Worm (Caenorhabditis elegans) whole organism, L4 larva: ENCODE measurements around the gene F48E8.8.
A peak's percentile ranks its signal among the peaks of the same experiment; 100 is the strongest.

Source experiments
- F26F4.8 ChIP-seq: fragments of 200-800 bp; sonication (Bioruptor generic); conservative IDR thresholded peaks from 2 replicates; pipeline ENCODE4 v1.3.6; 2022; ENCODE audit warnings: missing genetic modification characterization, missing compliant biosample characterization
- Y105C5A.15 ChIP-seq: fragments of 200-800 bp; sonication (Bioruptor generic); IDR thresholded peaks from 2 replicates; pipeline ENCODE4 v1.3.6; 2022; ENCODE audit warnings: missing genetic modification characterization, missing compliant biosample characterization
- ZK337.2 ChIP-seq: fragments of 200-800 bp; sonication (Bioruptor generic); IDR thresholded peaks from 2 replicates; pipeline ENCODE4 v1.3.6; 2022; ENCODE audit warnings: missing genetic modification reagents, missing genetic modification characterization, missing compliant biosample characterization
- aly-2 ChIP-seq: sonication (generic microtip); optimal IDR thresholded peaks from 2 replicates; lab custom pipeline; 2018; ENCODE audit warnings: missing biosample characterization, missing genetic modification characterization
- ama-1 ChIP-seq: fragments of 150-350 bp; optimal IDR thresholded peaks from 2 replicates; lab custom pipeline; 2014; ENCODE audit warnings: inconsistent platforms, mixed read lengths
- arid-1 ChIP-seq: fragments of 200-800 bp; sonication (Bioruptor generic); conservative IDR thresholded peaks from 2 replicates; pipeline ENCODE4 v1.3.6; 2022; ENCODE audit warnings: missing genetic modification reagents, missing genetic modification characterization, missing compliant biosample characterization
- attf-4 ChIP-seq: sonication (generic microtip); optimal IDR thresholded peaks from 3 replicates; lab custom pipeline; 2017; ENCODE audit warnings: missing biosample characterization, missing genetic modification characterization
- ceh-20 ChIP-seq: fragments of 200-800 bp; sonication (Bioruptor generic); IDR thresholded peaks from 2 replicates; pipeline ENCODE4 v1.3.6; 2022; ENCODE audit warnings: missing genetic modification reagents, missing genetic modification characterization, missing compliant biosample characterization
- ceh-44 ChIP-seq: fragments of 200-800 bp; sonication (Bioruptor generic); IDR thresholded peaks from 2 replicates; pipeline ENCODE4 v1.3.6; 2022; ENCODE audit warnings: missing genetic modification reagents, missing genetic modification characterization, missing compliant biosample characterization
- ceh-82 ChIP-seq: sonication (generic microtip); optimal IDR thresholded peaks from 2 replicates; lab custom pipeline; 2017; ENCODE audit warnings: missing biosample characterization, missing genetic modification characterization
- ces-1 ChIP-seq: fragments of 150-350 bp; sonication (generic microtip); optimal IDR thresholded peaks from 4 replicates; lab custom pipeline; 2014; ENCODE audit warnings: missing biosample characterization, missing genetic modification reagents, missing genetic modification characterization
- ctbp-1 ChIP-seq: fragments of 200-800 bp; sonication (Bioruptor generic); IDR thresholded peaks from 2 replicates; pipeline ENCODE4 v1.3.6; 2022; ENCODE audit warnings: missing genetic modification reagents, missing genetic modification characterization, missing compliant biosample characterization
- daf-16 ChIP-seq, 3 experiments: sonication (generic microtip); optimal IDR thresholded peaks; 2 replicates each; lab custom pipeline; 2016 to 2017; ENCODE audit warnings: missing genetic modification characterization in 3 of 3, missing genetic modification reagents in 3 of 3, mild to moderate bottlenecking in 2 of 3, missing compliant biosample characterization in 2 of 3, missing biosample characterization in 1 of 3, moderate library complexity in 1 of 3
- daf-19 ChIP-seq: fragments of 200-800 bp; sonication (Bioruptor generic); conservative IDR thresholded peaks from 2 replicates; pipeline ENCODE4 v1.3.6; 2022; ENCODE audit warnings: missing genetic modification characterization, missing compliant biosample characterization
- daf-8 ChIP-seq: fragments of 200-800 bp; sonication (Bioruptor generic); IDR thresholded peaks from 2 replicates; pipeline ENCODE4 v1.3.6; 2022; ENCODE audit warnings: missing genetic modification characterization, missing compliant biosample characterization
- dmd-6 ChIP-seq: fragments of 200-800 bp; sonication (Bioruptor generic); IDR thresholded peaks from 2 replicates; pipeline ENCODE4 v1.3.6; 2022; ENCODE audit warnings: missing genetic modification reagents, missing genetic modification characterization, missing compliant biosample characterization
- dmd-8 ChIP-seq: fragments of 200-800 bp; sonication (Bioruptor generic); IDR thresholded peaks from 2 replicates; pipeline ENCODE4 v1.3.6; 2022; ENCODE audit warnings: missing genetic modification characterization, missing compliant biosample characterization
- egl-27 ChIP-seq: sonication (generic microtip); optimal IDR thresholded peaks from 3 replicates; lab custom pipeline; 2017; ENCODE audit warnings: missing biosample characterization, missing genetic modification reagents, missing genetic modification characterization
- gei-8 ChIP-seq: fragments of 200-800 bp; sonication (Bioruptor generic); optimal IDR thresholded peaks from 2 replicates; lab custom pipeline; 2018; ENCODE audit warnings: mild to moderate bottlenecking, missing genetic modification characterization, missing compliant biosample characterization
- hif-1 ChIP-seq, 2 experiments: sonication (generic microtip); optimal IDR thresholded peaks; 2 replicates each; lab custom pipeline; 2016 to 2017; ENCODE audit warnings: missing compliant biosample characterization in 2 of 2, missing genetic modification characterization in 2 of 2, missing genetic modification reagents in 2 of 2, missing genotype in 2 of 2, mild to moderate bottlenecking in 1 of 2
- hlh-11 ChIP-seq: fragments of 200-800 bp; sonication (Bioruptor generic); optimal IDR thresholded peaks from 2 replicates; lab custom pipeline; 2018; ENCODE audit warnings: mild to moderate bottlenecking, missing genetic modification characterization, missing compliant biosample characterization
- hlh-30 ChIP-seq: sonication (generic microtip); optimal IDR thresholded peaks from 2 replicates; lab custom pipeline; 2017; ENCODE audit warnings: antibody characterized with exemption, mild to moderate bottlenecking, missing genetic modification characterization, missing compliant biosample characterization; ENCODE audit not compliant: insufficient read depth
- hmg-1.1 ChIP-seq: fragments of 200-800 bp; sonication (Bioruptor generic); IDR thresholded peaks from 2 replicates; pipeline ENCODE4 v1.3.6; 2022; ENCODE audit warnings: missing genetic modification reagents, missing genetic modification characterization, missing compliant biosample characterization
- lin-1 ChIP-seq: fragments of 200-800 bp; sonication (Bioruptor generic); IDR thresholded peaks from 2 replicates; pipeline ENCODE4 v1.3.6; 2022; ENCODE audit warnings: missing genetic modification reagents, missing genetic modification characterization, missing compliant biosample characterization
- lin-13 ChIP-seq: fragments of 150-350 bp; optimal IDR thresholded peaks from 2 replicates; lab custom pipeline; 2014; ENCODE audit warnings: missing biosample characterization, missing genetic modification reagents, missing genetic modification characterization
- lin-38 ChIP-seq: fragments of 200-800 bp; sonication (Bioruptor generic); IDR thresholded peaks from 2 replicates; pipeline ENCODE4 v1.3.6; 2022; ENCODE audit warnings: missing genetic modification reagents, missing genetic modification characterization, missing compliant biosample characterization
- lin-39 ChIP-seq: fragments of 150-350 bp; optimal IDR thresholded peaks from 2 replicates; lab custom pipeline; 2014; ENCODE audit warnings: missing biosample characterization, missing genetic modification reagents, missing genetic modification characterization
- madf-5 ChIP-seq, 2 experiments: fragments of 200-800 bp; sonication (Bioruptor generic); IDR thresholded peaks; 2 replicates each; pipeline ENCODE4 v1.3.6; 2022; ENCODE audit warnings: missing compliant biosample characterization in 2 of 2, missing genetic modification characterization in 2 of 2
- mep-1 ChIP-seq: fragments of 150-350 bp; sonication (generic microtip); optimal IDR thresholded peaks from 3 replicates; lab custom pipeline; 2014; ENCODE audit warnings: missing biosample characterization, missing genetic modification characterization
- mxl-3 ChIP-seq: fragments of 200-800 bp; sonication (Bioruptor generic); optimal IDR thresholded peaks from 2 replicates; lab custom pipeline; 2018; ENCODE audit warnings: mild to moderate bottlenecking, missing genetic modification characterization, missing compliant biosample characterization
- nhr-10 ChIP-seq: fragments of 150-350 bp; optimal IDR thresholded peaks from 2 replicates; lab custom pipeline; 2014; ENCODE audit warnings: missing biosample characterization, missing genetic modification characterization
- nhr-11 ChIP-seq: fragments of 150-350 bp; optimal IDR thresholded peaks from 2 replicates; lab custom pipeline; 2014; ENCODE audit warnings: missing biosample characterization, missing genetic modification characterization
- nhr-111 ChIP-seq: fragments of 200-800 bp; sonication (Bioruptor generic); optimal IDR thresholded peaks from 2 replicates; lab custom pipeline; 2018; ENCODE audit warnings: mild to moderate bottlenecking, missing genetic modification characterization, missing compliant biosample characterization
- nhr-28 ChIP-seq: fragments of 150-350 bp; optimal IDR thresholded peaks from 2 replicates; lab custom pipeline; 2014; ENCODE audit warnings: missing biosample characterization, missing genetic modification characterization
- nhr-42 ChIP-seq: fragments of 200-800 bp; sonication (Bioruptor generic); IDR thresholded peaks from 2 replicates; pipeline ENCODE4 v1.3.6; 2022; ENCODE audit warnings: missing genetic modification characterization, missing compliant biosample characterization
- nhr-48 ChIP-seq: sonication (generic microtip); optimal IDR thresholded peaks from 2 replicates; lab custom pipeline; 2016; ENCODE audit warnings: mild to moderate bottlenecking, missing genetic modification characterization, missing compliant biosample characterization
- nhr-6 ChIP-seq: fragments of 150-350 bp; optimal IDR thresholded peaks from 2 replicates; lab custom pipeline; 2014; ENCODE audit warnings: missing biosample characterization, missing genetic modification characterization
- nhr-76 ChIP-seq: fragments of 150-350 bp; optimal IDR thresholded peaks from 2 replicates; lab custom pipeline; 2014; ENCODE audit warnings: missing biosample characterization, missing genetic modification characterization
- nhr-77 ChIP-seq: fragments of 150-350 bp; optimal IDR thresholded peaks from 2 replicates; lab custom pipeline; 2014; ENCODE audit warnings: missing biosample characterization, missing genetic modification characterization
- pha-4 ChIP-seq, 2 experiments: fragments of 150-350 bp in 1 of 2; fragments of 200-800 bp in 1 of 2; sonication (Bioruptor generic) in 1 of 2; IDR thresholded peaks in 1 of 2; optimal IDR thresholded peaks in 1 of 2; 2 replicates each; pipeline versions ENCODE4 v1.3.6 to Lab custom; 2014 to 2022; ENCODE audit warnings: missing genetic modification characterization in 2 of 2, missing genetic modification reagents in 2 of 2, missing biosample characterization in 1 of 2, missing compliant biosample characterization in 1 of 2
- sdz-12 ChIP-seq: fragments of 200-800 bp; sonication (Bioruptor generic); optimal IDR thresholded peaks from 2 replicates; lab custom pipeline; 2018; ENCODE audit warnings: mild to moderate bottlenecking, missing genetic modification characterization, missing compliant biosample characterization
- set-16 ChIP-seq: fragments of 200-800 bp; sonication (Bioruptor generic); IDR thresholded peaks from 2 replicates; pipeline ENCODE4 v1.3.6; 2022; ENCODE audit warnings: missing genetic modification reagents, missing genetic modification characterization, missing compliant biosample characterization
- skn-1 ChIP-seq: fragments of 150-350 bp; optimal IDR thresholded peaks from 2 replicates; lab custom pipeline; 2014; ENCODE audit warnings: missing biosample characterization, missing genetic modification characterization
- snpc-1.2 ChIP-seq: fragments of 200-800 bp; sonication (Bioruptor generic); IDR thresholded peaks from 2 replicates; pipeline ENCODE4 v1.3.6; 2022; ENCODE audit warnings: missing genetic modification reagents, missing genetic modification characterization, missing compliant biosample characterization
- snpc-4 ChIP-seq: fragments of 150-350 bp; optimal IDR thresholded peaks from 2 replicates; lab custom pipeline; 2014; ENCODE audit warnings: missing biosample characterization, missing genetic modification characterization
- unc-130 ChIP-seq: sonication (generic microtip); optimal IDR thresholded peaks from 2 replicates; lab custom pipeline; 2016; ENCODE audit warnings: missing genetic modification reagents, missing genetic modification characterization, missing compliant biosample characterization
- ztf-11 ChIP-seq: fragments of 150-350 bp; optimal IDR thresholded peaks from 2 replicates; lab custom pipeline; 2014; ENCODE audit warnings: missing biosample characterization, missing genetic modification characterization
- ztf-7 ChIP-seq: fragments of 150-350 bp; optimal IDR thresholded peaks from 2 replicates; lab custom pipeline; 2014; ENCODE audit warnings: missing biosample characterization, missing genetic modification characterization

Gene F48E8.8

DNA sequence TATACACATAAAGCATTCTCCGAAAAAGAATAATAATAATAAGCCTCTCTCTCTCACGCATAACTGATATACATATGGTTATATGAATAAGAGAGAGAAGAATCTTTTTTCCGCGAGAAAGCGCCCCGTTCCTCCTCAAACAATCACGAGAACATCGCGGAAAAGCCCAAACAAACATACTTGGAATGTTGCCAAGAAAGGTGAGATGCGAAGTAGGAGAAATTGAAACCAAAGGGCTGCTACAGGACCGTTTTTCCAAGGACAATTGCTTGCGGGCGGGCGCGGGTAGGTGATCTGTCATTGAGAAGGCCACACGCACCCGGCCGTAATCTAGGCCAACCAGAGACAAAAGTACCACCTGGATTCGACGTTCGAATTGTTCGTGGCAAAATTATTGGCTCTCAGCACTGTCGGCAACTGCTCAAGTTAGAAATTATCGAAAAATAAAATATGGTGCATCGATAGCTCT, 25.9 kb downstream of the F48E8.8 start, which contains the start of gene dnj-24 (continued):
- TF ChIP-seq hlh-30 (tag; lab: Kevin White, UChicago): peak; percentile 36
- TF ChIP-seq ZK337.2: no peak
- TF ChIP-seq snpc-1.2 (GFP tag; lab: Robert Waterston, UW): no peak
- no peak for TF ChIP-seq mxl-3
- no peak for TF ChIP-seq sdz-12 (GFP tag; lab: Kevin White, UChicago)
- no peak for TF ChIP-seq Y105C5A.15
- no peak for TF ChIP-seq ces-1 (GFP tag; lab: Kevin White, UChicago)
- no peak for TF ChIP-seq daf-19 (GFP tag; lab: Robert Waterston, UW)
- TF ChIP-seq lin-13 (GFP tag; lab: Kevin White, UChicago): no peak
- TF ChIP-seq lin-39: no peak
- no peak for TF ChIP-seq dmd-6 (GFP tag; lab: Robert Waterston, UW)
- 0 out of 2 replicates have a peak, but pooled peaks have one; percentile 38 for TF ChIP-seq dmd-8 (GFP tag; lab: Robert Waterston, UW)
- TF ChIP-seq nhr-11 (tag; lab: Kevin White, UChicago): no peak
- TF ChIP-seq F26F4.8 (GFP tag; lab: Robert Waterston, UW): no peak
- TF ChIP-seq ceh-20 (GFP tag; lab: Robert Waterston, UW): no peak
- peak; percentile 1 for TF ChIP-seq nhr-28 (tag; lab: Kevin White, UChicago)

DNA sequence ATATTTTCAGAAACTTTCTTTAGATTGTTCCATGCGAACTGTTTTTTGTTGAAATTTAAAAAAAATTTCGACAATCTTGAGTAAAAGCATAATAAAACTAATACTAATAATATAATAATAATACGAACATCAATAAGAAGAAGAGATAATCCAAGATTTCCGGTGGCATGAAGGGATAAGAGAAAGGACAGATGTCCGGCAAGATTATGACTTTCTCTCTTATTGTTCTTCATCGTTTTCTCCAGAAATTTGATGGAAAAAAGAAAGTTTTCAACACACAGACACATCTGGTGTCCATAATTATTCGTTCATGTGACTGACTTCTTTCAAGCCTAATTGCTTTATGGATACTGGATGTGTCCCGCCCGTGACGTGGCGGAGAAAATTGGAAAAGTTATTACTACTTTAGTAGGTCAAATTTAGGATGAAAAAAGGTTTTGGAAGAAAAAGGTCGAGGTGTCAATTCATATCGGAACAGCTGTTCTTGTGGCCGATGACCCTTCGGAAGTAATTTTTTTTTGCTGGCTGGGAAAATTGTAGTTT, 27.0 kb downstream of the F48E8.8 start:
- TF ChIP-seq hmg-1.1 (0 out of 2 replicates have a peak, but pooled peaks have one; percentile 7), ceh-82 (no peak), hlh-11 (tag; lab: Kevin White, UChicago) (peak; percentile 2)
- TF ChIP-seq, all 104 proteins: peak for 2

- TF ChIP-seq skn-1 (tag; lab: Kevin White, UChicago): no peak
- no peak for TF ChIP-seq dmd-8 (GFP tag; lab: Robert Waterston, UW)
- no peak for TF ChIP-seq nhr-42 (GFP tag; lab: Robert Waterston, UW)
- TF ChIP-seq mep-1 (tag; lab: Kevin White, UChicago): peak; percentile 64
- no peak for TF ChIP-seq aly-2 (tag; lab: Kevin White, UChicago)
- TF ChIP-seq nhr-77: no peak
- peak; percentile 33; the same call in 1 of the 2 replicates for TF ChIP-seq lin-38 (GFP tag; lab: Robert Waterston, UW)
- TF ChIP-seq ama-1 (lab: Kevin White, UChicago): no peak
- TF ChIP-seq madf-5 (GFP tag; IDR thresholded peaks at IDR 0.05; lab: Robert Waterston, UW): no peak
- no peak for TF ChIP-seq lin-13 (GFP tag; lab: Kevin White, UChicago)
- no peak for TF ChIP-seq set-16 (GFP tag; lab: Robert Waterston, UW)
- TF ChIP-seq nhr-48 (tag; lab: Kevin White, UChicago): peak; percentile 13
- no peak for TF ChIP-seq ceh-20 (GFP tag; lab: Robert Waterston, UW)
- no peak for TF ChIP-seq nhr-111 (GFP tag; lab: Kevin White, UChicago)
- TF ChIP-seq nhr-6 (tag; lab: Kevin White, UChicago): no peak
- peak in 1 of 2 experiments; percentile 18 for TF ChIP-seq hif-1 (tag; optimal IDR thresholded peaks at IDR 0.05; lab: Kevin White, UChicago)
- TF ChIP-seq ceh-44: no peak
- TF ChIP-seq arid-1 (GFP tag; lab: Robert Waterston, UW): no peak
- TF ChIP-seq lin-1 (GFP tag; lab: Robert Waterston, UW): peak; percentile 45; the same call in 1 of the 2 replicates
- no peak for TF ChIP-seq ztf-11
- TF ChIP-seq ztf-7 (tag; lab: Kevin White, UChicago): no peak
- TF ChIP-seq ctbp-1: no peak
- TF ChIP-seq egl-27 (tag; lab: Kevin White, UChicago): no peak
- TF ChIP-seq snpc-4 (tag; lab: Kevin White, UChicago): no peak
- TF ChIP-seq nhr-76 (tag; lab: Kevin White, UChicago): no peak
- no peak for TF ChIP-seq gei-8
- no peak for TF ChIP-seq unc-130 (GFP tag; lab: Kevin White, UChicago)
- no peak for TF ChIP-seq daf-16 (GFP tag; optimal IDR thresholded peaks at IDR 0.05; lab: Kevin White, UChicago)
- peak; percentile 67 for TF ChIP-seq daf-16 (tag; optimal IDR thresholded peaks at IDR 0.05; lab: Kevin White, UChicago)
- no peak for TF ChIP-seq nhr-10
- no peak for TF ChIP-seq attf-4 (tag; lab: Kevin White, UChicago)
- no peak for TF ChIP-seq daf-8 (GFP tag; lab: Robert Waterston, UW)
- TF ChIP-seq pha-4 (GFP tag; IDR thresholded peaks at IDR 0.05; lab: Robert Waterston, UW): 0 out of 2 replicates have a peak, but pooled peaks have one; percentile 5
- no peak for TF ChIP-seq pha-4 (tag; optimal IDR thresholded peaks at IDR 0.05; lab: Kevin White, UChicago)
Observed at ce11 chrIII:5421406-5421805, 28.2 kb downstream of the F48E8.8 start.
